Worm (Caenorhabditis elegans): ENCODE measurements around the gene nhr-270.

nhr-270 gene

ce11 chrV:772210-772609 is 32.3 kb downstream of the nhr-270 start:
- no peak for TF ChIP-seq hlh-1 (tag; optimal IDR thresholded peaks at IDR 0.05)
- TF ChIP-seq bed-3 (GFP tag; optimal IDR thresholded peaks at IDR 0.05): no peak
- TF ChIP-seq elt-1 (tag; optimal IDR thresholded peaks at IDR 0.05; ENCODE audit: borderline replicate concordance, insufficient read depth): no peak
- no peak for TF ChIP-seq mls-2 (tag; optimal IDR thresholded peaks at IDR 0.05)
- no peak for TF ChIP-seq ceh-83 (GFP tag; optimal IDR thresholded peaks at IDR 0.05)

- no peak for TF ChIP-seq drap-1 (GFP tag; optimal IDR thresholded peaks at IDR 0.05)
- no peak for TF ChIP-seq elt-3 (tag; optimal IDR thresholded peaks at IDR 0.05)
- no peak for TF ChIP-seq mab-5 (tag; optimal IDR thresholded peaks at IDR 0.05)
- no peak for TF ChIP-seq elt-1 (tag; optimal IDR thresholded peaks at IDR 0.05; ENCODE audit: borderline replicate concordance, insufficient read depth)
- TF ChIP-seq sem-2 (GFP tag; optimal IDR thresholded peaks at IDR 0.05): no peak
- no peak for TF ChIP-seq ceh-83 (GFP tag; optimal IDR thresholded peaks at IDR 0.05)
- no peak for TF ChIP-seq blmp-1 (tag; optimal IDR thresholded peaks at IDR 0.05)
- TF ChIP-seq cnd-1 (tag; optimal IDR thresholded peaks at IDR 0.05): no peak
- no peak for TF ChIP-seq pha-4 (tag; optimal IDR thresholded peaks at IDR 0.05)
- TF ChIP-seq unc-120 (tag; optimal IDR thresholded peaks at IDR 0.05; ENCODE audit: poor library complexity, severe bottlenecking): no peak
- TF ChIP-seq ztf-11 (tag; optimal IDR thresholded peaks at IDR 0.05): no peak
- no peak for TF ChIP-seq ham-2 (GFP tag; optimal IDR thresholded peaks at IDR 0.05)
- no peak for TF ChIP-seq M03D4.4 (tag; optimal IDR thresholded peaks at IDR 0.05)
- no peak for TF ChIP-seq tbx-8 (GFP tag; optimal IDR thresholded peaks at IDR 0.05)
- TF ChIP-seq nhr-2 (tag; optimal IDR thresholded peaks at IDR 0.05): no peak
These were observed 39.8 kb downstream of the nhr-270 start, which contains the start of gene str-238 for ce11 chrV:764732-765131. TSS of gene str-238 (plus strand) at chrV:765032.

DNA sequence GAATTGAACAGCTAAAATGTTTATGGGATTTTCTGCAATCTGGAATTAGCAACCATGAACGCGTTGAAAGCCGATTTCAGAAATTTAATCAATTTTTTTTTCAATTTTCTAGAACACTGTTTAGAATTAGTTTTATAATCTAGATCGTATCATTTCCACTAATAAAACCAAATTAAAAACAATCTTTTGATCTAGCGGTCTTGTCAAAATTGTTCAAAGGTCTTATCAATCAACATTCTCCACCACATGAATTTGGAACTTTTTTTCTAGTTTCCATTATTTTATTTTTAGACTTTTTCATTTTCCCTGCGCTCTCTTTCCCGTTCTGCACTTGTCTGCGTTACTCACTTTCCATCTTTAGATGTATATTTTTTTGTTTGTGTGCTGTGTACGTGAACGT is 42.2 kb downstream of the nhr-270 start, which contains the start of gene srp-2:
TSS of gene srp-2 (plus strand) at position 301 of the 400 bp plus-strand sequence.
- TF ChIP-seq ztf-11 (tag; optimal IDR thresholded peaks at IDR 0.05): no peak
- no peak for TF ChIP-seq pha-4 (tag; optimal IDR thresholded peaks at IDR 0.05)
- TF ChIP-seq nhr-28 (tag; optimal IDR thresholded peaks at IDR 0.05): no peak
- TF ChIP-seq lin-32 (GFP tag; optimal IDR thresholded peaks at IDR 0.05): no peak
- no peak for TF ChIP-seq sem-2 (GFP tag; optimal IDR thresholded peaks at IDR 0.05)
- TF ChIP-seq ceh-83 (GFP tag; optimal IDR thresholded peaks at IDR 0.05): no peak
- no peak for TF ChIP-seq ceh-39 (tag; optimal IDR thresholded peaks at IDR 0.05)
- no peak for TF ChIP-seq ces-1 (GFP tag; optimal IDR thresholded peaks at IDR 0.05)
- no peak for TF ChIP-seq snpc-4 (tag; optimal IDR thresholded peaks at IDR 0.05)
- no peak for TF ChIP-seq lsy-2 (tag; optimal IDR thresholded peaks at IDR 0.05)
- TF ChIP-seq nhr-237 (tag; optimal IDR thresholded peaks at IDR 0.05): no peak
- no peak for TF ChIP-seq elt-3 (tag; optimal IDR thresholded peaks at IDR 0.05)
- no peak for TF ChIP-seq hlh-1 (tag; optimal IDR thresholded peaks at IDR 0.05)
- TF ChIP-seq ceh-43 (GFP tag; optimal IDR thresholded peaks at IDR 0.05): no peak

DNA sequence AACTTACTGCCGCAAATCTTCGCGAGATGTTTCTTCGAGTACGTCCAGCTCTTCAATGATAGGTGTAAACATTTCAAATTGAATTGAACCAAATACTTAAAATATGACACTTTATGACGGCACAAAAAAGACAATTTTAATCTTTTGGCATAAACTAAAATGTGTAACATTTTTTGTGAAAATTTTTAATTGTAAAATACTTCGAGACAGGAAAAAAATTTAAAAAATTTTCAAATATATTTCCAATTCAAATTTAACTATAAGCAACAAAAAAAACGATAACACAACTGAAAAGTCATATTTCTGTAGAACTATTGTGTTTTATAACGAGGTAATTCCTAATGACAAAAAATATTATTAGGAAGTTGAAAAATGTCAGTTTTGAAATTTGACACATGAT is 42.7 kb downstream of the nhr-270 start, which contains the start of gene C05E4.12:
TSS of gene C05E4.12 (minus strand) at position 101 of the 400 bp plus-strand sequence.
- TF ChIP-seq elt-3 (tag; optimal IDR thresholded peaks at IDR 0.05): no peak
- no peak for TF ChIP-seq ztf-11 (tag; optimal IDR thresholded peaks at IDR 0.05)
- no peak for TF ChIP-seq mab-5 (tag; optimal IDR thresholded peaks at IDR 0.05)

ce11 chrV:761235-761634 is 43.3 kb downstream of the nhr-270 start, which contains the start of gene C05E4.15:
TSS of gene C05E4.15 (minus strand) at chrV:761335.
- TF ChIP-seq unc-120 (tag; optimal IDR thresholded peaks at IDR 0.05; ENCODE audit: poor library complexity, severe bottlenecking) (no peak), unc-62 (GFP tag; optimal IDR thresholded peaks at IDR 0.05) (no peak), lsy-2 (tag; optimal IDR thresholded peaks at IDR 0.05) (no peak), ztf-11 (tag; optimal IDR thresholded peaks at IDR 0.05) (no peak), ceh-83 (GFP tag; optimal IDR thresholded peaks at IDR 0.05) (no peak), hlh-1 (tag; optimal IDR thresholded peaks at IDR 0.05) (no peak), lin-13 (tag; optimal IDR thresholded peaks at IDR 0.05) (no peak), mab-5 (tag; optimal IDR thresholded peaks at IDR 0.05) (no peak), snpc-4 (tag; optimal IDR thresholded peaks at IDR 0.05) (no peak), zip-8 (tag; optimal IDR thresholded peaks at IDR 0.05) (no peak), flh-1 (GFP tag; optimal IDR thresholded peaks at IDR 0.05) (no peak), nhr-2 (tag; optimal IDR thresholded peaks at IDR 0.05) (no peak), blmp-1 (tag; optimal IDR thresholded peaks at IDR 0.05) (no peak), nhr-28 (tag; optimal IDR thresholded peaks at IDR 0.05) (no peak), unc-39 (tag; optimal IDR thresholded peaks at IDR 0.05) (no peak), ceh-39 (tag; optimal IDR thresholded peaks at IDR 0.05) (no peak), drap-1 (GFP tag; optimal IDR thresholded peaks at IDR 0.05) (no peak), M03D4.4 (tag; optimal IDR thresholded peaks at IDR 0.05) (no peak), tbx-8 (GFP tag; optimal IDR thresholded peaks at IDR 0.05) (no peak), ham-2 (GFP tag; optimal IDR thresholded peaks at IDR 0.05) (no peak)

Measured in whole organism, mixed stage, embryonic.